Fruit fly (Drosophila melanogaster): ENCODE measurements around the gene CG31937.

Gene CG31937

DNA sequence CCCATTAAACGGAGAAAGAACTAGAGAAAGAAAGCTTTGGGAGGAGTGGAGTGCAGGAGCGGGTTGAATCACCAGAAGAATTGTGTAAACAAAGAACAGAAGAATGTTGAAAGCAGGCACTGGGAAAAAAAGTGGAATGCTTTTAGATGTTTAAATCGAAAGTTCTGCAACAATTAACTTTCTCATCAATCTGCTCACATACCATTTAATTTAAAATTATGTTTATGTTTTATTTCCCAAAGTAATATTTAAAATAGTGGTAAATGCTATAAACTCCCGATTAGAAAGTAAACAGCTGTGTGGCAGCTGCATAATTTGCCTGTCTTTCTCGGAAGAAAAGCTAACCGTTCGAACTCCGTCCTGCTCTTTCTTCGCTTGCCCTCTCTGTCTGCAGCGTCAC is 8.4 kb downstream of the CG31937 start (continued):
- TF ChIP-seq CG9797 (GFP tag; optimal IDR thresholded peaks at IDR 0.05), result no peak
- TF ChIP-seq unpg (GFP tag; optimal IDR thresholded peaks at IDR 0.05), result peak; percentile 43
- TF ChIP-seq CG17829 (tag; optimal IDR thresholded peaks at IDR 0.05), result peak; percentile 20

- TF ChIP-seq lab (GFP tag; optimal IDR thresholded peaks at IDR 0.05), result peak; percentile 62
- TF ChIP-seq CG10979 (tag; optimal IDR thresholded peaks at IDR 0.05), result no peak
- TF ChIP-seq CG15269 (tag; optimal IDR thresholded peaks at IDR 0.05), result peak; percentile 30
- no peak for TF ChIP-seq bigmax (GFP tag; optimal IDR thresholded peaks at IDR 0.05)
- TF ChIP-seq CG2199 (GFP tag; IDR thresholded peaks at IDR 0.05), result no peak
- no peak for TF ChIP-seq Dip2 (GFP tag; IDR thresholded peaks at IDR 0.05)
- peak; percentile 12 for TF ChIP-seq gem (tag; optimal IDR thresholded peaks at IDR 0.05)
- peak; percentile 56 for TF ChIP-seq stc (GFP tag; IDR thresholded peaks at IDR 0.05)
- TF ChIP-seq schlank (tag; optimal IDR thresholded peaks at IDR 0.05), result no peak
- TF ChIP-seq Asciz (GFP tag; optimal IDR thresholded peaks at IDR 0.05), result no peak
- no peak for TF ChIP-seq so (GFP tag; IDR thresholded peaks at IDR 0.05)
- peak; percentile 39 for TF ChIP-seq kni (GFP tag; optimal IDR thresholded peaks at IDR 0.05)
- TF ChIP-seq Antp (GFP tag; optimal IDR thresholded peaks at IDR 0.05), result no peak
- no peak for TF ChIP-seq Sry-β (GFP tag; optimal IDR thresholded peaks at IDR 0.05)
- no peak for TF ChIP-seq Nf-YA (GFP tag; IDR thresholded peaks at IDR 0.05)
- peak; percentile 35 for TF ChIP-seq CG2678 (tag; optimal IDR thresholded peaks at IDR 0.05)
- peak; percentile 16 for TF ChIP-seq CG10209 (GFP tag; optimal IDR thresholded peaks at IDR 0.05)
- peak; percentile 11 for TF ChIP-seq Blimp-1 (GFP tag; optimal IDR thresholded peaks at IDR 0.05)
- peak in 1 of 2 experiments; percentile 4 for TF ChIP-seq bsh (GFP tag; optimal IDR thresholded peaks at IDR 0.05)
- peak; percentile 34; the same call in 1 of the 3 replicates for TF ChIP-seq ci (GFP tag; IDR thresholded peaks at IDR 0.05)
- TF ChIP-seq Hmr (GFP tag; optimal IDR thresholded peaks at IDR 0.05), result peak; percentile 8
- TF ChIP-seq CG1529 (GFP tag; optimal IDR thresholded peaks at IDR 0.05), result no peak
- TF ChIP-seq CG9932 (GFP tag; IDR thresholded peaks at IDR 0.05), result peak; percentile 13; the same call in 1 of the 2 replicates
- TF ChIP-seq mirr (GFP tag; optimal IDR thresholded peaks at IDR 0.05), result peak; percentile 53
- TF ChIP-seq Sox100B (GFP tag; optimal IDR thresholded peaks at IDR 0.05), result peak; percentile 3
- peak; percentile 52 for TF ChIP-seq ATbp (GFP tag; optimal IDR thresholded peaks at IDR 0.05)
- TF ChIP-seq sens (GFP tag), result peak; percentile 10
- TF ChIP-seq CG17359 (tag; optimal IDR thresholded peaks at IDR 0.05), result peak; percentile 6
- 0 out of 3 replicates have a peak, but pooled peaks have one; percentile 7 for TF ChIP-seq z (GFP tag; IDR thresholded peaks at IDR 0.05)
- 0 out of 2 replicates have a peak, but pooled peaks have one; percentile 46 for TF ChIP-seq CG11696 (GFP tag; IDR thresholded peaks at IDR 0.05)
- TF ChIP-seq CG32767 (GFP tag; IDR thresholded peaks at IDR 0.05), result 0 out of 2 replicates have a peak, but pooled peaks have one; percentile 35
- no peak for TF ChIP-seq Fer2 (tag; optimal IDR thresholded peaks at IDR 0.05)
- 0 out of 3 replicates have a peak, but pooled peaks have one; percentile 22 for TF ChIP-seq otp (GFP tag; IDR thresholded peaks at IDR 0.05)
- peak; percentile 18 for TF ChIP-seq CG3407 (GFP tag; optimal IDR thresholded peaks at IDR 0.05)
- TF ChIP-seq CG13296 (GFP tag; optimal IDR thresholded peaks at IDR 0.05), result peak; percentile 19
- peak; percentile 78 for TF ChIP-seq Med (GFP tag)
- TF ChIP-seq sob (GFP tag; IDR thresholded peaks at IDR 0.05), result peak; percentile 46; the same call in 1 of the 2 replicates
- TF ChIP-seq hkb (optimal IDR thresholded peaks at IDR 0.05), result no peak
- TF ChIP-seq hkb (GFP tag; IDR thresholded peaks at IDR 0.05), result peak; percentile 14; the same call in 1 of the 2 replicates
- 0 out of 4 replicates have a peak, but pooled peaks have one; percentile 5 for TF ChIP-seq chinmo (GFP tag; IDR thresholded peaks at IDR 0.05; ENCODE audit: partially characterized antibody)
- no peak for TF ChIP-seq CG8290 (GFP tag; optimal IDR thresholded peaks at IDR 0.05)
- TF ChIP-seq CG8290 (tag; optimal IDR thresholded peaks at IDR 0.05), result peak in 1 of 2 experiments; percentile 27
- TF ChIP-seq pb (GFP tag; optimal IDR thresholded peaks at IDR 0.05), result no peak
- TF ChIP-seq seq (GFP tag; IDR thresholded peaks at IDR 0.05), result peak; percentile 46; the same call in 1 of the 2 replicates
- no peak for TF ChIP-seq pan (optimal IDR thresholded peaks at IDR 0.05)
- TF ChIP-seq pan (GFP tag; optimal IDR thresholded peaks at IDR 0.05 in 1 of 2, IDR thresholded peaks at IDR 0.05 in 1 of 2), result peak in 1 of 2 experiments; percentile 37
Observed at dm6 chr2L:1740095-1740494, 10.4 kb downstream of the CG31937 start.

Data from whole organism, embryonic.